ENCODE assay signal across 4 worm cellular contexts in the genomic region with DNA sequence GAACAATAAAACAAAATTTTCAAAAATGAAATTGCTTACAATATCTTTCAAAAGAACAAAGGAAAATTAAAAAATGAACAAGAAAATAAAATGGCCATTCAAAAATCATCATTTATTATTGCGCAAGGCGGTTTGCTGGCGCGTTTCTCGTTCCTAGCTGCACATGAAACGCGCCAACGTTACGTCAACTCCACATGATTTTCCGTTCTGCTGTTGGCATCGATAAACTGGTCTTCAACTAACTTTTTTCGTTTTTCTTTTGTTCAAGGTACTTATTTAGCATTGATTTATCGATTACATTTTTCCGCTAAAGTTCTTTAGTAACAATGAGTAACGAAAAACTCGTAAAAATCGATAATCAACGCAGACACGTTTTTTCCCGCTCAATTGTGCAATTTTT.
A peak's percentile ranks its signal among the peaks of the same experiment; 100 is the strongest.
TF ChIP-seq lines count a peak whose summit lies in the region.

A gene (minus strand): TSS at position 75 of the 400 bp plus-strand sequence.
A gene (plus strand): TSS at position 135 of the 400 bp plus-strand sequence.

TF ChIP-seq in whole organism, L2 larva, 48 proteins besides CTCF, POLR2A, EP300 and RAD21 (continued from another document):
- TF ChIP-seq nhr-77 (tag; optimal IDR thresholded peaks at IDR 0.05; lab: Kevin White, UChicago): no peak
- peak; percentile 36 for TF ChIP-seq blmp-1 (tag; optimal IDR thresholded peaks at IDR 0.05; lab: Kevin White, UChicago; ENCODE audit: insufficient read depth)
- TF ChIP-seq R02D3.7 (tag; optimal IDR thresholded peaks at IDR 0.05; lab: Kevin White, UChicago): peak; percentile 7
- peak; percentile 91 for TF ChIP-seq nhr-129 (tag; optimal IDR thresholded peaks at IDR 0.05; lab: Kevin White, UChicago)
- no peak for TF ChIP-seq ZK546.5 (tag; optimal IDR thresholded peaks at IDR 0.05; lab: Kevin White, UChicago)
- peak; percentile 51 for TF ChIP-seq lin-11 (tag; optimal IDR thresholded peaks at IDR 0.05; lab: Kevin White, UChicago)
- TF ChIP-seq nhr-10 (tag; optimal IDR thresholded peaks at IDR 0.05; lab: Kevin White, UChicago): no peak
- no peak for TF ChIP-seq unc-62 (GFP tag; optimal IDR thresholded peaks at IDR 0.05; lab: Kevin White, UChicago)
- TF ChIP-seq crh-2 (tag; optimal IDR thresholded peaks at IDR 0.05; lab: Kevin White, UChicago): peak; percentile 92
- TF ChIP-seq nhr-25 (tag; optimal IDR thresholded peaks at IDR 0.05; lab: Kevin White, UChicago): peak; percentile 91
- no peak for TF ChIP-seq lin-39 (tag; optimal IDR thresholded peaks at IDR 0.05; lab: Kevin White, UChicago)
- no peak for TF ChIP-seq nhr-23 (tag; optimal IDR thresholded peaks at IDR 0.05; lab: Kevin White, UChicago)
- TF ChIP-seq ztf-11 (tag; optimal IDR thresholded peaks at IDR 0.05; lab: Kevin White, UChicago): no peak
- peak; percentile 49 for TF ChIP-seq egl-27 (tag; optimal IDR thresholded peaks at IDR 0.05; lab: Kevin White, UChicago)
- peak; percentile 75 for TF ChIP-seq nhr-6 (tag; optimal IDR thresholded peaks at IDR 0.05; lab: Kevin White, UChicago)
- TF ChIP-seq elt-3 (tag; optimal IDR thresholded peaks at IDR 0.05; lab: Kevin White, UChicago): no peak
- TF ChIP-seq zag-1 (tag; optimal IDR thresholded peaks at IDR 0.05; lab: Kevin White, UChicago): peak; percentile 17
- TF ChIP-seq ztf-1 (GFP tag; conservative IDR thresholded peaks at IDR 0.05; lab: Robert Waterston, UW): no peak
- TF ChIP-seq elt-1 (tag; optimal IDR thresholded peaks at IDR 0.05; lab: Kevin White, UChicago): no peak
- peak; percentile 79 for TF ChIP-seq unc-55 (GFP tag; optimal IDR thresholded peaks at IDR 0.05; lab: Kevin White, UChicago)
- no peak for TF ChIP-seq nhr-11 (tag; optimal IDR thresholded peaks at IDR 0.05; lab: Kevin White, UChicago)
- TF ChIP-seq unc-39 (tag; optimal IDR thresholded peaks at IDR 0.05; lab: Kevin White, UChicago): no peak
- TF ChIP-seq ama-1 (optimal IDR thresholded peaks at IDR 0.05; lab: Kevin White, UChicago): no peak
- TF ChIP-seq aly-2 (tag; optimal IDR thresholded peaks at IDR 0.05; lab: Kevin White, UChicago): no peak
- TF ChIP-seq mdl-1 (tag; optimal IDR thresholded peaks at IDR 0.05; lab: Kevin White, UChicago): peak in 1 of 2 experiments; percentile 31
- peak; percentile 51 for TF ChIP-seq fos-1 (tag; optimal IDR thresholded peaks at IDR 0.05; lab: Kevin White, UChicago)
- no peak for TF ChIP-seq peb-1 (tag; optimal IDR thresholded peaks at IDR 0.05; lab: Kevin White, UChicago)

TF ChIP-seq in whole organism, L4 larva, 104 proteins besides CTCF, POLR2A, EP300 and RAD21 (continued from another document and continues in another):
- TF ChIP-seq hmg-1.1 (GFP tag; IDR thresholded peaks at IDR 0.05; lab: Robert Waterston, UW): peak; percentile 58
- TF ChIP-seq fkh-10 (GFP tag; optimal IDR thresholded peaks at IDR 0.05; lab: Kevin White, UChicago): peak; percentile 43
- TF ChIP-seq aly-2 (tag; optimal IDR thresholded peaks at IDR 0.05; lab: Kevin White, UChicago): no peak
- TF ChIP-seq ceh-62 (tag; optimal IDR thresholded peaks at IDR 0.05; lab: Kevin White, UChicago): no peak
- peak in 1 of 2 experiments; percentile 43 for TF ChIP-seq hif-1 (tag; optimal IDR thresholded peaks at IDR 0.05; lab: Kevin White, UChicago)
- no peak for TF ChIP-seq egl-43 (GFP tag; IDR thresholded peaks at IDR 0.05; lab: Robert Waterston, UW)
- peak; percentile 91 for TF ChIP-seq mep-1 (tag; optimal IDR thresholded peaks at IDR 0.05; lab: Kevin White, UChicago)
- peak; percentile 78 for TF ChIP-seq rbr-2 (tag; optimal IDR thresholded peaks at IDR 0.05; lab: Kevin White, UChicago)
- TF ChIP-seq ceh-20 (GFP tag; IDR thresholded peaks at IDR 0.05; lab: Robert Waterston, UW): peak; percentile 72
- no peak for TF ChIP-seq F44E2.7 (GFP tag; IDR thresholded peaks at IDR 0.05; lab: Robert Waterston, UW)
- TF ChIP-seq ztf-7 (tag; optimal IDR thresholded peaks at IDR 0.05; lab: Kevin White, UChicago): peak; percentile 84
- TF ChIP-seq attf-4 (tag; optimal IDR thresholded peaks at IDR 0.05; lab: Kevin White, UChicago): no peak
- TF ChIP-seq spr-1 (tag; optimal IDR thresholded peaks at IDR 0.05; lab: Kevin White, UChicago): peak; percentile 73
- peak in 1 of 2 experiments; percentile 65 for TF ChIP-seq mdl-1 (tag; optimal IDR thresholded peaks at IDR 0.05; lab: Kevin White, UChicago)
- peak; percentile 95 for TF ChIP-seq hlh-30 (tag; optimal IDR thresholded peaks at IDR 0.05; lab: Kevin White, UChicago; ENCODE audit: insufficient read depth)
- TF ChIP-seq nhr-10 (tag; optimal IDR thresholded peaks at IDR 0.05; lab: Kevin White, UChicago): no peak
- TF ChIP-seq cey-2 (tag; optimal IDR thresholded peaks at IDR 0.05; lab: Kevin White, UChicago; ENCODE audit: borderline replicate concordance, insufficient read depth): no peak
- 0 out of 2 replicates have a peak, but pooled peaks have one; percentile 67 for TF ChIP-seq zfp-3 (GFP tag; conservative IDR thresholded peaks at IDR 0.05; lab: Robert Waterston, UW)
- peak; percentile 71 for TF ChIP-seq T20F7.1 (GFP tag; optimal IDR thresholded peaks at IDR 0.05; lab: Kevin White, UChicago)
- no peak for TF ChIP-seq F49E8.2 (tag; optimal IDR thresholded peaks at IDR 0.05; lab: Kevin White, UChicago; ENCODE audit: borderline replicate concordance)
- TF ChIP-seq nhr-42 (GFP tag; IDR thresholded peaks at IDR 0.05; lab: Robert Waterston, UW): no peak
- TF ChIP-seq mes-2 (tag; optimal IDR thresholded peaks at IDR 0.05; lab: Kevin White, UChicago; ENCODE audit: poor library complexity, severe bottlenecking): peak; percentile 88
- TF ChIP-seq php-3 (GFP tag; IDR thresholded peaks at IDR 0.05; lab: Robert Waterston, UW): no peak
- TF ChIP-seq nhr-237 (tag; optimal IDR thresholded peaks at IDR 0.05; lab: Kevin White, UChicago): no peak
- TF ChIP-seq jun-1 (tag; optimal IDR thresholded peaks at IDR 0.05; lab: Kevin White, UChicago): peak; percentile 18
- TF ChIP-seq nhr-28 (tag; optimal IDR thresholded peaks at IDR 0.05; lab: Kevin White, UChicago): peak; percentile 92
- TF ChIP-seq zip-2 (tag; optimal IDR thresholded peaks at IDR 0.05; lab: Kevin White, UChicago): no peak
- peak; percentile 80 for TF ChIP-seq dmd-6 (GFP tag; IDR thresholded peaks at IDR 0.05; lab: Robert Waterston, UW)
- no peak for TF ChIP-seq F26F4.8 (GFP tag; conservative IDR thresholded peaks at IDR 0.05; lab: Robert Waterston, UW)
- TF ChIP-seq unc-130 (GFP tag; optimal IDR thresholded peaks at IDR 0.05; lab: Kevin White, UChicago): peak; percentile 16
- TF ChIP-seq lim-7 (GFP tag; IDR thresholded peaks at IDR 0.05; lab: Robert Waterston, UW): no peak
- TF ChIP-seq spr-3 (GFP tag; optimal IDR thresholded peaks at IDR 0.05; lab: Kevin White, UChicago): no peak
- peak; percentile 93 for TF ChIP-seq aha-1 (tag; lab: Kevin White, UChicago)

TF ChIP-seq in whole organism, late embryonic, 69 proteins besides CTCF, POLR2A, EP300 and RAD21 (continued from another document and continues in another):
- TF ChIP-seq ceh-45 (GFP tag; IDR thresholded peaks at IDR 0.05; lab: Robert Waterston, UW) (no peak), F13H6.1 (tag; optimal IDR thresholded peaks at IDR 0.05; lab: Kevin White, UChicago) (peak; percentile 73), ceh-9 (tag; optimal IDR thresholded peaks at IDR 0.05; lab: Kevin White, UChicago) (no peak), syd-9 (tag; optimal IDR thresholded peaks at IDR 0.05; lab: Kevin White, UChicago) (peak; percentile 69), ahr-1 (tag; optimal IDR thresholded peaks at IDR 0.05; lab: Kevin White, UChicago) (no peak), ceh-6 (GFP tag; optimal IDR thresholded peaks at IDR 0.05; lab: Kevin White, UChicago) (peak; percentile 56), hlh-13 (GFP tag; optimal IDR thresholded peaks at IDR 0.05; lab: Kevin White, UChicago) (no peak), unc-3 (GFP tag; conservative IDR thresholded peaks at IDR 0.05; lab: Robert Waterston, UW) (peak; percentile 60), unc-3 (tag; optimal IDR thresholded peaks at IDR 0.05; lab: Kevin White, UChicago) (peak; percentile 60), K02D7.2 (tag; optimal IDR thresholded peaks at IDR 0.05; lab: Kevin White, UChicago) (no peak), C08G9.2 (tag; optimal IDR thresholded peaks at IDR 0.05; lab: Kevin White, UChicago) (no peak), ceh-31 (tag; optimal IDR thresholded peaks at IDR 0.05; lab: Kevin White, UChicago) (peak; percentile 67), eyg-1 (tag; optimal IDR thresholded peaks at IDR 0.05; lab: Kevin White, UChicago) (peak; percentile 13), pha-2 (tag; optimal IDR thresholded peaks at IDR 0.05; lab: Kevin White, UChicago) (peak; percentile 44), nhr-11 (tag; optimal IDR thresholded peaks at IDR 0.05; lab: Kevin White, UChicago) (no peak), dmd-4 (tag; optimal IDR thresholded peaks at IDR 0.05; lab: Kevin White, UChicago; ENCODE audit: borderline replicate concordance) (no peak), unc-42 (tag; optimal IDR thresholded peaks at IDR 0.05; lab: Kevin White, UChicago) (peak; percentile 28), ceh-2 (tag; optimal IDR thresholded peaks at IDR 0.05; lab: Kevin White, UChicago) (peak; percentile 19), elt-2 (tag; optimal IDR thresholded peaks at IDR 0.05; lab: Kevin White, UChicago) (peak; percentile 88), pag-3 (tag; optimal IDR thresholded peaks at IDR 0.05; lab: Kevin White, UChicago; ENCODE audit: borderline replicate concordance) (no peak), zip-5 (tag; optimal IDR thresholded peaks at IDR 0.05; lab: Kevin White, UChicago) (peak; percentile 45), pqm-1 (tag; optimal IDR thresholded peaks at IDR 0.05; lab: Kevin White, UChicago) (no peak), ceh-30 (tag; optimal IDR thresholded peaks at IDR 0.05; lab: Kevin White, UChicago) (no peak), ref-2 (tag; optimal IDR thresholded peaks at IDR 0.05; lab: Kevin White, UChicago) (peak; percentile 40), tbx-2 (tag; optimal IDR thresholded peaks at IDR 0.05; lab: Kevin White, UChicago) (peak; percentile 75), pha-4 (tag; optimal IDR thresholded peaks at IDR 0.05; lab: Kevin White, UChicago) (no peak), ceh-34 (tag; optimal IDR thresholded peaks at IDR 0.05; lab: Kevin White, UChicago) (peak; percentile 60), elt-4 (tag; optimal IDR thresholded peaks at IDR 0.05; lab: Kevin White, UChicago) (no peak), tbx-7 (tag; optimal IDR thresholded peaks at IDR 0.05; lab: Kevin White, UChicago) (no peak), hlh-6 (tag; optimal IDR thresholded peaks at IDR 0.05; lab: Kevin White, UChicago) (peak; percentile 56), Y22D7AL.16 (tag; optimal IDR thresholded peaks at IDR 0.05; lab: Kevin White, UChicago) (peak; percentile 53), hlh-30 (tag; optimal IDR thresholded peaks at IDR 0.05; lab: Kevin White, UChicago; ENCODE audit: insufficient read depth) (peak; percentile 88), ztf-16 (tag; optimal IDR thresholded peaks at IDR 0.05; lab: Kevin White, UChicago) (peak; percentile 64), pax-1 (tag; optimal IDR thresholded peaks at IDR 0.05; lab: Kevin White, UChicago) (no peak), hlh-8 (tag; optimal IDR thresholded peaks at IDR 0.05; lab: Kevin White, UChicago) (peak; percentile 61), sox-2 (GFP tag; IDR thresholded peaks at IDR 0.05; lab: Robert Waterston, UW) (peak; percentile 18; the same call in 1 of the 2 replicates), ceh-22 (tag; optimal IDR thresholded peaks at IDR 0.05; lab: Kevin White, UChicago) (no peak), pat-9 (tag; optimal IDR thresholded peaks at IDR 0.05; lab: Kevin White, UChicago) (no peak)

TF ChIP-seq in whole organism, mixed stage, embryonic, 35 proteins besides CTCF, POLR2A, EP300 and RAD21 (continued from another document):
- TF ChIP-seq ceh-83 (GFP tag; optimal IDR thresholded peaks at IDR 0.05; lab: Kevin White, UChicago) (no peak), sem-2 (GFP tag; optimal IDR thresholded peaks at IDR 0.05; lab: Kevin White, UChicago) (peak; percentile 11), sptf-1 (tag; optimal IDR thresholded peaks at IDR 0.05; lab: Kevin White, UChicago) (peak; percentile 89)
